Fruit fly (Drosophila melanogaster) whole organism, prepupa: ENCODE results near the gene strat.

Source experiments
- CG3919 ChIP-seq: fragments of 200-800 bp; sonication (Bioruptor generic); optimal IDR thresholded peaks from 3 replicates; lab custom pipeline; 2016; ENCODE audit warnings: missing biosample characterization, missing genetic modification characterization
- CG8319 ChIP-seq: fragments of 200-800 bp; sonication (Bioruptor generic); optimal IDR thresholded peaks from 3 replicates; lab custom pipeline; 2016; ENCODE audit warnings: missing biosample characterization, missing genetic modification characterization
- salr ChIP-seq, 2 experiments: fragments of 200-800 bp; sonication (Bioruptor generic); optimal IDR thresholded peaks; 3 replicates each; lab custom pipeline; 2016 to 2018; ENCODE audit warnings: missing biosample characterization in 2 of 2, missing genetic modification characterization in 2 of 2, mild to moderate bottlenecking in 1 of 2

dm6 chr2L:8290092-8290424, 30.1 kb upstream of the strat start:
- TF ChIP-seq CG3919 (GFP tag; lab: Kevin White, UChicago) (no peak), salr (GFP tag; optimal IDR thresholded peaks at IDR 0.05; lab: Kevin White, UChicago) (no peak), CG8319 (GFP tag; lab: Kevin White, UChicago) (no peak)
